Fruit fly (Drosophila melanogaster) whole organism, embryonic: ENCODE results near the gene CG8673.

ENCODE experiments used
- Adf1 ChIP-seq: fragments of 200-800 bp; sonication (Bioruptor generic); IDR thresholded peaks from 2 replicates; pipeline ENCODE4 v1.3.6; 2022; ENCODE audit warnings: missing biosample characterization, missing genetic modification characterization
- Blimp-1 ChIP-seq: fragments of 200-800 bp; sonication (Bioruptor generic); optimal IDR thresholded peaks from 3 replicates; lab custom pipeline; 2018; ENCODE audit warnings: missing biosample characterization, missing genetic modification characterization, mild to moderate bottlenecking, moderate library complexity, missing genetic modification reagents
- CG10147 ChIP-seq: fragments of 200-800 bp; sonication (Bioruptor generic); optimal IDR thresholded peaks from 2 replicates; lab custom pipeline; 2019; ENCODE audit warnings: missing biosample characterization, mild to moderate bottlenecking, missing genetic modification characterization, moderate library complexity
- CG12659 ChIP-seq: fragments of 200-800 bp; sonication (Bioruptor generic); optimal IDR thresholded peaks from 3 replicates; lab custom pipeline; 2017; ENCODE audit warnings: mild to moderate bottlenecking, missing biosample characterization, missing genetic modification reagents, missing genetic modification characterization
- CG13287 ChIP-seq: fragments of 200-800 bp; sonication (Bioruptor generic); IDR thresholded peaks from 2 replicates; pipeline ENCODE4 v1.3.6; 2022; ENCODE audit warnings: missing biosample characterization, missing genetic modification characterization; ENCODE audit not compliant: partially characterized antibody
- CG13296 ChIP-seq: fragments of 200-800 bp; sonication (Bioruptor generic); optimal IDR thresholded peaks from 3 replicates; lab custom pipeline; 2018; ENCODE audit warnings: missing biosample characterization, mild to moderate bottlenecking, missing genetic modification characterization
- CG13424 ChIP-seq: fragments of 200-800 bp; sonication (Bioruptor generic); optimal IDR thresholded peaks from 2 replicates; lab custom pipeline; 2019; ENCODE audit warnings: missing biosample characterization, mild to moderate bottlenecking, missing genetic modification characterization, moderate library complexity
- CG14710 ChIP-seq: fragments of 200-800 bp; sonication (Bioruptor generic); optimal IDR thresholded peaks from 3 replicates; lab custom pipeline; 2019; ENCODE audit warnings: missing biosample characterization, mild to moderate bottlenecking, missing genetic modification characterization, moderate library complexity
- CG15479 ChIP-seq: fragments of 200-800 bp; sonication (Bioruptor generic); optimal IDR thresholded peaks from 3 replicates; lab custom pipeline; 2019; ENCODE audit warnings: missing biosample characterization, mild to moderate bottlenecking, missing genetic modification characterization, moderate library complexity
- CG15514 ChIP-seq: fragments of 200-800 bp; sonication (Bioruptor generic); optimal IDR thresholded peaks from 3 replicates; lab custom pipeline; 2017; ENCODE audit warnings: missing biosample characterization, missing genetic modification characterization, mild to moderate bottlenecking, moderate library complexity, missing genetic modification reagents
- CG17361 ChIP-seq: fragments of 200-800 bp; sonication (Bioruptor generic); IDR thresholded peaks from 3 replicates; pipeline ENCODE4 v1.3.6; 2022; ENCODE audit warnings: missing biosample characterization, missing genetic modification characterization
- CG2199 ChIP-seq: fragments of 200-800 bp; sonication (Bioruptor generic); IDR thresholded peaks from 3 replicates; pipeline ENCODE4 v1.3.6; 2022; ENCODE audit warnings: missing biosample characterization, missing genetic modification characterization
- CG2712 ChIP-seq: fragments of 200-800 bp; optimal IDR thresholded peaks from 3 replicates; lab custom pipeline; 2019; ENCODE audit warnings: missing biosample characterization, mild to moderate bottlenecking, missing genetic modification characterization, moderate library complexity
- CG30020 ChIP-seq: fragments of 200-800 bp; optimal IDR thresholded peaks from 2 replicates; lab custom pipeline; 2019; ENCODE audit warnings: missing biosample characterization, mild to moderate bottlenecking, missing genetic modification characterization, moderate library complexity
- CG32772 ChIP-seq: fragments of 200-800 bp; sonication (Bioruptor generic); IDR thresholded peaks from 2 replicates; pipeline ENCODE4 v1.3.6; 2022; ENCODE audit warnings: missing biosample characterization, missing genetic modification characterization
- CG3281 ChIP-seq: fragments of 200-800 bp; sonication (Bioruptor generic); optimal IDR thresholded peaks from 3 replicates; lab custom pipeline; 2017; ENCODE audit warnings: missing biosample characterization, mild to moderate bottlenecking, missing genetic modification characterization
- CG33557 ChIP-seq: fragments of 200-800 bp; sonication (Bioruptor generic); optimal IDR thresholded peaks from 2 replicates; lab custom pipeline; 2019; ENCODE audit warnings: missing biosample characterization, mild to moderate bottlenecking, missing genetic modification characterization, moderate library complexity
- CG8359 ChIP-seq: fragments of 200-800 bp; sonication (Bioruptor generic); optimal IDR thresholded peaks from 2 replicates; lab custom pipeline; 2017; ENCODE audit warnings: missing biosample characterization, mild to moderate bottlenecking, missing genetic modification characterization, borderline replicate concordance
- Camta ChIP-seq: fragments of 200-800 bp; sonication (Bioruptor generic); optimal IDR thresholded peaks from 2 replicates; lab custom pipeline; 2016; ENCODE audit warnings: missing biosample characterization, missing genetic modification characterization
- D19A ChIP-seq: fragments of 200-800 bp; optimal IDR thresholded peaks from 3 replicates; lab custom pipeline; 2019; ENCODE audit warnings: missing biosample characterization, mild to moderate bottlenecking, missing genetic modification characterization, moderate library complexity
- Eip74EF ChIP-seq, 2 experiments: fragments of 200-800 bp in 1 of 2; fragments of >200 bp in 1 of 2; sonication (Bioruptor generic) in 1 of 2; optimal IDR thresholded peaks; 2 replicates each; lab custom pipeline; 2017 to 2019; ENCODE audit warnings: missing biosample characterization in 2 of 2, missing genetic modification characterization in 2 of 2, mild to moderate bottlenecking in 1 of 2, moderate library complexity in 1 of 2
- Ets65A ChIP-seq: fragments of 200-800 bp; sonication (Bioruptor generic); peaks from one replicate; lab custom pipeline; 2016; ENCODE audit warnings: missing biosample characterization, missing genetic modification characterization
- NK7.1 ChIP-seq: fragments of 200-800 bp; sonication (Bioruptor generic); optimal IDR thresholded peaks from 3 replicates; lab custom pipeline; 2016; ENCODE audit warnings: missing biosample characterization, missing genetic modification characterization
- Nf-YB ChIP-seq: fragments of 200-800 bp; sonication (Bioruptor generic); optimal IDR thresholded peaks from 3 replicates; lab custom pipeline; 2019; ENCODE audit warnings: missing biosample characterization, mild to moderate bottlenecking, missing genetic modification characterization, moderate library complexity
- Oaz ChIP-seq: fragments of 200-800 bp; sonication (Bioruptor generic); IDR thresholded peaks from 2 replicates; pipeline ENCODE4 v1.3.6; 2022; ENCODE audit warnings: missing biosample characterization, missing genetic modification characterization
- Ravus ChIP-seq: fragments of 200-800 bp; sonication (Bioruptor generic); IDR thresholded peaks from 2 replicates; pipeline ENCODE4 v1.3.6; 2022; ENCODE audit warnings: missing biosample characterization, missing genetic modification characterization
- ash1 ChIP-seq: fragments of 200-800 bp; sonication (Bioruptor generic); optimal IDR thresholded peaks from 2 replicates; lab custom pipeline; 2018; ENCODE audit warnings: missing biosample characterization, mild to moderate bottlenecking, missing genetic modification characterization
- ci ChIP-seq: fragments of 200-800 bp; sonication (Bioruptor generic); IDR thresholded peaks from 3 replicates; pipeline ENCODE4 v1.3.6; 2022; ENCODE audit warnings: missing biosample characterization, missing genetic modification characterization
- dmrt11E ChIP-seq: fragments of 200-800 bp; sonication (Bioruptor generic); optimal IDR thresholded peaks from 3 replicates; lab custom pipeline; 2018; ENCODE audit warnings: missing biosample characterization, mild to moderate bottlenecking, missing genetic modification characterization, moderate library complexity
- dysf ChIP-seq: fragments of 200-800 bp; sonication (Bioruptor generic); IDR thresholded peaks from 3 replicates; pipeline ENCODE4 v1.3.6; 2022; ENCODE audit warnings: missing biosample characterization, missing genetic modification characterization
- gcm ChIP-seq: fragments of 200-800 bp; sonication (Bioruptor generic); optimal IDR thresholded peaks from 2 replicates; lab custom pipeline; 2019; ENCODE audit warnings: missing biosample characterization, mild to moderate bottlenecking, missing genetic modification characterization, moderate library complexity
- gsb ChIP-seq: fragments of 200-800 bp; sonication (Bioruptor generic); IDR thresholded peaks from 2 replicates; pipeline ENCODE4 v1.3.6; 2022; ENCODE audit warnings: missing biosample characterization, missing genetic modification characterization
- klu ChIP-seq: fragments of 200-800 bp; sonication (Bioruptor generic); IDR thresholded peaks from 2 replicates; pipeline ENCODE4 v1.3.6; 2022; ENCODE audit warnings: missing biosample characterization, missing genetic modification characterization
- lbe ChIP-seq: fragments of 200-800 bp; sonication (Bioruptor generic); optimal IDR thresholded peaks from 2 replicates; lab custom pipeline; 2016; ENCODE audit warnings: missing biosample characterization, mild to moderate bottlenecking, missing genetic modification characterization
- mam ChIP-seq: fragments of 200-800 bp; sonication (Bioruptor generic); optimal IDR thresholded peaks from 3 replicates; lab custom pipeline; 2016; ENCODE audit warnings: missing biosample characterization, missing genetic modification characterization
- odd ChIP-seq: fragments of 200-800 bp; sonication (Bioruptor generic); optimal IDR thresholded peaks from 2 replicates; lab custom pipeline; 2017; ENCODE audit warnings: missing biosample characterization, mild to moderate bottlenecking, missing genetic modification characterization
- scrt ChIP-seq: fragments of 200-800 bp; sonication (Bioruptor generic); optimal IDR thresholded peaks from 2 replicates; lab custom pipeline; 2018; ENCODE audit warnings: missing biosample characterization, mild to moderate bottlenecking, missing genetic modification characterization, moderate library complexity
- tll ChIP-seq, 2 experiments: fragments of 200-800 bp in 1 of 2; fragments of >200 bp in 1 of 2; sonication (Bioruptor generic) in 1 of 2; optimal IDR thresholded peaks; 2 replicates each; lab custom pipeline; 2017 to 2019; ENCODE audit warnings: missing biosample characterization in 2 of 2, missing genetic modification characterization in 2 of 2, mild to moderate bottlenecking in 1 of 2, moderate library complexity in 1 of 2
- toy ChIP-seq: fragments of 200-800 bp; sonication (Bioruptor generic); IDR thresholded peaks from 2 replicates; pipeline ENCODE4 v1.3.6; 2022; ENCODE audit warnings: missing biosample characterization, missing genetic modification characterization
- twi ChIP-seq: fragments of 200-800 bp; optimal IDR thresholded peaks from 2 replicates; lab custom pipeline; 2019; ENCODE audit warnings: missing biosample characterization, mild to moderate bottlenecking, missing genetic modification characterization, moderate library complexity
- usp ChIP-seq: fragments of >200 bp; optimal IDR thresholded peaks from 2 replicates; lab custom pipeline; 2017; ENCODE audit warnings: missing biosample characterization, missing genetic modification characterization
- zen ChIP-seq: fragments of 200-800 bp; sonication (Bioruptor generic); optimal IDR thresholded peaks from 3 replicates; lab custom pipeline; 2018; ENCODE audit warnings: missing biosample characterization, mild to moderate bottlenecking, missing genetic modification characterization, moderate library complexity

CG8673 gene

DNA sequence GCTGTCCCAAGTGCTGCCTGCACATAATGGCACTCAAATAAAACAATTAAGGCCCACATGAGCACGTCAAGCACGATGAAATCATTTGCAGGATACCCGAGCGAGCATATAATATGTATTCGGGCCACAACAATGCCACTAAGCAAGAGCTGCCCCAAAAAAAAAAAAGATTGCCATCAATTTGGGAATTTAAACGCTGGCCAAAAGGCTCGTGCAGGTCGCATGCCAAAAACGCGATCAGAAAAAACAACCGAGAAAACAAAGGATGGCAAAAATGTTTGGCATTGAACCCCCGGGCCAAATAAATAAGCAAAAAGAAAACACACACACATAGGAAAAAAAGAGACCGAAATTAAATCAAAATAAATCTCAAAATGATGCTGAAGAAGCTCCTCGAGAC, 18.6 kb downstream of the CG8673 start:
- TF ChIP-seq CG3281 (GFP tag; lab: Kevin White, UChicago) (no peak), CG14710 (no peak), CG32772 (GFP tag; lab: Robert Waterston, UW) (no peak), CG8359 (GFP tag; lab: Kevin White, UChicago) (no peak), CG13296 (GFP tag; lab: Kevin White, UChicago) (no peak), scrt (GFP tag; lab: Kevin White, UChicago) (no peak), lbe (GFP tag; lab: Kevin White, UChicago) (no peak), ash1 (GFP tag; lab: Kevin White, UChicago) (no peak)

DNA sequence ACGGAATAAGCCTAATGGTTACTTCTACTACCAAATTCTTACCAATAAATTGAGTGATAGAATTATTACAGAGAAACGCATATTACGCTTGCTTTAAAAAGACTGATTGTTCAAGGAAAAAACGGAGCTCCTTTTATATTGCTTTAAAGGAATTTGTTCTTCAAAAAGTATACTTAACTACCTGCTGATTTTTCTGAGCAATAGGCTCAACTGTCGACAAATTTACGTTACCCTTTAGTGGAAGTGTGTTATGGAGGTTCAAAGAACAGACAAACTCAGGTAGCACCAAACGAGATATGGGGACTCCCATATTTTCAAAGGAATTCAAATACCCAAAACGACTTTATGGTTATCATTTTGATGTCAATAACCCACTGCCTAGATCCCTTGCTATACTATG, 19.8 kb downstream of the CG8673 start, which contains the start of gene CG42762:
Gene CG42762, minus strand, starts transcription at position 101 of the 400 bp plus-strand sequence.
- no peak for TF ChIP-seq Oaz (GFP tag; lab: Robert Waterston, UW)
- TF ChIP-seq ci (GFP tag; lab: Robert Waterston, UW): no peak
- TF ChIP-seq dmrt11E (tag; lab: Kevin White, UChicago): no peak
- TF ChIP-seq NK7.1 (GFP tag; lab: Kevin White, UChicago): no peak
- 0 out of 3 replicates have a peak, but pooled peaks have one; percentile 50 for TF ChIP-seq CG2199 (GFP tag; lab: Robert Waterston, UW)
- TF ChIP-seq tll (GFP tag; optimal IDR thresholded peaks at IDR 0.05; lab: Kevin White, UChicago): peak in 1 of 2 experiments; percentile 31

DNA sequence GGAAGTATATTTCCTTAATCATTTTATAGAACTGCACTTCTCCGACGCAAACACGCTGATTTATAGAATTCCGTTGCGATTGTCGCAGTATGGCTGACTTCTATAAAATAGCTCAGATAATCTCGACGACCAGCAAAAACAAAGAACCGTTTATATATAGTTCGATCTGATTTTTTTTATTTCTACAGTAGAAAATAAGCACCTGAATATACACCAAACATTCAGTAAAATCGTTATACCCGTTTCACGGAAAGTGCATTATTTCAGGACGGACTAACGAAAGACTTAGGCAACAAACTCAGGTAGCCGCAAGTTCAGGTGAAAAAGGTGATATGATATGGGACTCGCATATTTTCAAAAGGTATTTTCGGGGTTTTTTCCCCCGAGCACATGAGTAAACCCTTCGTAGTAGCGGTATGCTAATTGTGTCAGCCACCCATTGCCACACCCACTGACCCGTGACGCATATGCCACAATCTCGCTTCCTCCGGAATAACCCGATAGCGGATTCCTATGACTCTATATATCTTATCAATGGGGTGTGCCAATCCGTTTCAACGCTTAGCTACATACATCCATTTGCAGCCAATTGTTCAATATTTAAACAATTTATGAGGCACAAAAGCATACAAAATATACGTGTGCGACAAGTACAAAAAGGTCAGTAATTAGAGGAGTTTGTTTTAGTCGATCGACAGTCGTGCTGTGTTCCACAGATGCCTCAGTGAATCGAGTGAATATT, 21.1 kb downstream of the CG8673 start, which contains the start of the genes CG42763 and CG43394:
Gene CG42763, minus strand, starts transcription at position 41 of the 742 bp plus-strand sequence.
Gene CG43394, plus strand, starts transcription at position 692 of the 742 bp plus-strand sequence.
- TF ChIP-seq CG12659 (no peak), twi (tag; lab: Kevin White, UChicago) (peak; percentile 22), zen (tag; lab: Kevin White, UChicago) (peak; percentile 38), tll (GFP tag; optimal IDR thresholded peaks at IDR 0.05; lab: Kevin White, UChicago) (peak in 1 of 2 experiments; percentile 75), CG15479 (GFP tag; lab: Kevin White, UChicago) (peak; percentile 56), toy (GFP tag; lab: Robert Waterston, UW) (no peak), D19A (tag; lab: Kevin White, UChicago) (peak; percentile 72)

DNA sequence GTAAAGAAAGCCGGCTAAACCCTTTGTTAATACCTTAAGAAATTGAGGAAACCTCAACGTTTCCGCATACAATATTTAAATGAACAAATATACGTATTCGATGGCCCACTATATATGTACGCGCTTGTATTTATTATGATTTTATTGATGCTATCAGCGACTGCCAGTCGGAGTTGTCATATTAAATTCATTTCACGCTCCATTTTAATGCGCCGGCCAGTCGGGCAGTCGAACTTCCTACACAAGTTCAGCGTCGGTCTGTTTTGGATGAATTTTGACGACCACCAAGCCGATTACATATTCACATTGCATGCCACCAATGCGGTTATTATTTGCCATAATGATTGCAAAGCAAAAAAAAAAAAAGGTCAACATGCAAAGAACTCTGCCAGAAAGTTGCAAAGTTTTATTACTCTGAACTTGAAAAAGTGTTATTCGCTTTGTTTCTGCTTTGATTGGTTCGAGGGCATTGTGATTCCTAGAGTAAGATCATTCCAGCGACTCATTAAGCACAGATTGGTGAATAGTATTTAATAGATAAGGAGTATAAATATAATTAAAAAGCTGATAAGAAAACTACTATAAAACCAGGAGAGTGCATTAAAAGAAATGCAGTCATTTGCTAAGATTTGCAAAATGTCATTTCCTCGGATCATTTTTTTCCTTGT, 23.0 kb downstream of the CG8673 start, which contains the start of gene CG31606:
Gene CG31606, plus strand, starts transcription at position 618 of the 668 bp plus-strand sequence.
- no peak for TF ChIP-seq usp (GFP tag; lab: Kevin White, UChicago)
- TF ChIP-seq Nf-YB: no peak
- TF ChIP-seq klu: no peak
- no peak for TF ChIP-seq CG2712 (tag; lab: Kevin White, UChicago)
- TF ChIP-seq Eip74EF (GFP tag; optimal IDR thresholded peaks at IDR 0.05; lab: Kevin White, UChicago): peak in 1 of 2 experiments; percentile 75
- TF ChIP-seq CG13287 (GFP tag; lab: Robert Waterston, UW): no peak
- no peak for TF ChIP-seq CG10147 (GFP tag; lab: Kevin White, UChicago)
- no peak for TF ChIP-seq Ravus (GFP tag; lab: Robert Waterston, UW)
- TF ChIP-seq Adf1 (GFP tag; lab: Robert Waterston, UW): no peak
- TF ChIP-seq Ets65A (GFP tag; lab: Kevin White, UChicago): peak; percentile 24
- no peak for TF ChIP-seq CG17361 (GFP tag; lab: Robert Waterston, UW)
- TF ChIP-seq mam (GFP tag; lab: Kevin White, UChicago): no peak
- no peak for TF ChIP-seq Blimp-1 (GFP tag; lab: Kevin White, UChicago)
- TF ChIP-seq Camta (GFP tag; lab: Kevin White, UChicago): no peak
- TF ChIP-seq CG13424 (tag; lab: Kevin White, UChicago): no peak
- TF ChIP-seq dysf: no peak
- no peak for TF ChIP-seq CG33557 (GFP tag; lab: Kevin White, UChicago)
- no peak for TF ChIP-seq gsb
- no peak for TF ChIP-seq gcm (GFP tag; lab: Kevin White, UChicago)
- no peak for TF ChIP-seq CG8359 (GFP tag; lab: Kevin White, UChicago)
- no peak for TF ChIP-seq CG15514 (GFP tag; lab: Kevin White, UChicago)
- no peak for TF ChIP-seq odd (GFP tag; lab: Kevin White, UChicago)
- no peak for TF ChIP-seq CG30020
